Worm (Caenorhabditis elegans): Measurements from ENCODE around the gene F52D2.7.

- TF ChIP-seq egl-13 (tag; optimal IDR thresholded peaks at IDR 0.05) (no peak), ama-1 (optimal IDR thresholded peaks at IDR 0.05) (no peak), sup-37 (GFP tag; optimal IDR thresholded peaks at IDR 0.05) (no peak), blmp-1 (tag; optimal IDR thresholded peaks at IDR 0.05) (no peak), mdl-1 (tag; optimal IDR thresholded peaks at IDR 0.05) (no peak), F16B12.6 (tag; optimal IDR thresholded peaks at IDR 0.05) (no peak), zag-1 (tag; optimal IDR thresholded peaks at IDR 0.05) (no peak), isw-1 (GFP tag; IDR thresholded peaks at IDR 0.05) (no peak), nhr-237 (tag; optimal IDR thresholded peaks at IDR 0.05) (no peak), nhr-77 (tag; optimal IDR thresholded peaks at IDR 0.05) (no peak), mep-1 (tag; optimal IDR thresholded peaks at IDR 0.05) (no peak)
These were observed 50.3 kb downstream of the F52D2.7 start, which contains the start of gene Y102A11A.9 for ce11 chrX:2012491-2013201.
